Fruit fly (Drosophila melanogaster) whole organism, embryonic: ENCODE data around the gene ClC-a.

ENCODE experiments used
- Adf1 ChIP-seq: fragments of 200-800 bp; sonication (Bioruptor generic); IDR thresholded peaks from 2 replicates; pipeline ENCODE4 v1.3.6; 2022; ENCODE audit warnings: missing biosample characterization, missing genetic modification characterization
- BEAF-32 ChIP-seq: fragments of 200-800 bp; sonication (Bioruptor generic); optimal IDR thresholded peaks from 3 replicates; lab custom pipeline; 2017; ENCODE audit warnings: missing biosample characterization, missing genetic modification characterization, mild to moderate bottlenecking, moderate library complexity, missing genetic modification reagents
- C15 ChIP-seq: fragments of 200-800 bp; sonication (Bioruptor generic); IDR thresholded peaks from 3 replicates; pipeline ENCODE4 v1.3.6; 2022; ENCODE audit warnings: missing biosample characterization, missing genetic modification characterization
- CG10209 ChIP-seq: fragments of 200-800 bp; sonication (Bioruptor generic); optimal IDR thresholded peaks from 3 replicates; lab custom pipeline; 2017; ENCODE audit warnings: missing biosample characterization, mild to moderate bottlenecking, missing genetic modification characterization, missing genetic modification reagents
- CG10274 ChIP-seq: fragments of 200-800 bp; sonication (Bioruptor generic); optimal IDR thresholded peaks from 3 replicates; lab custom pipeline; 2017; ENCODE audit warnings: missing biosample characterization, mild to moderate bottlenecking, missing genetic modification characterization
- CG11695 ChIP-seq: fragments of 200-800 bp; sonication (Bioruptor generic); IDR thresholded peaks from 3 replicates; pipeline ENCODE4 v1.3.6; 2022; ENCODE audit warnings: missing biosample characterization, missing genetic modification characterization
- CG13296 ChIP-seq: fragments of 200-800 bp; sonication (Bioruptor generic); optimal IDR thresholded peaks from 3 replicates; lab custom pipeline; 2018; ENCODE audit warnings: missing biosample characterization, mild to moderate bottlenecking, missing genetic modification characterization
- CG13624 ChIP-seq: fragments of 200-800 bp; sonication (Bioruptor generic); optimal IDR thresholded peaks from 2 replicates; lab custom pipeline; 2016; ENCODE audit warnings: missing biosample characterization, missing genetic modification characterization
- CG14710 ChIP-seq: fragments of 200-800 bp; sonication (Bioruptor generic); optimal IDR thresholded peaks from 3 replicates; lab custom pipeline; 2019; ENCODE audit warnings: missing biosample characterization, mild to moderate bottlenecking, missing genetic modification characterization, moderate library complexity
- CG15269 ChIP-seq: fragments of 200-800 bp; sonication (Bioruptor generic); optimal IDR thresholded peaks from 2 replicates; lab custom pipeline; 2018; ENCODE audit warnings: missing biosample characterization, mild to moderate bottlenecking, missing genetic modification characterization, moderate library complexity
- CG15514 ChIP-seq: fragments of 200-800 bp; sonication (Bioruptor generic); optimal IDR thresholded peaks from 3 replicates; lab custom pipeline; 2017; ENCODE audit warnings: missing biosample characterization, missing genetic modification characterization, mild to moderate bottlenecking, moderate library complexity, missing genetic modification reagents
- CG15696 ChIP-seq: fragments of 200-800 bp; sonication (Bioruptor generic); optimal IDR thresholded peaks from 2 replicates; lab custom pipeline; 2019; ENCODE audit warnings: missing biosample characterization, mild to moderate bottlenecking, missing genetic modification characterization, moderate library complexity
- CG16813 ChIP-seq: fragments of 200-800 bp; sonication (Bioruptor generic); IDR thresholded peaks from 3 replicates; pipeline ENCODE4 v1.3.6; 2022; ENCODE audit warnings: missing biosample characterization, missing genetic modification characterization; ENCODE audit not compliant: partially characterized antibody
- CG18011 ChIP-seq: fragments of 200-800 bp; sonication (Bioruptor generic); optimal IDR thresholded peaks from 2 replicates; lab custom pipeline; 2017; ENCODE audit warnings: missing biosample characterization, missing genetic modification characterization, mild to moderate bottlenecking, moderate library complexity, missing genotype
- CG2678 ChIP-seq: fragments of 200-800 bp; sonication (Bioruptor generic); optimal IDR thresholded peaks from 3 replicates; lab custom pipeline; 2019; ENCODE audit warnings: missing biosample characterization, mild to moderate bottlenecking, missing genetic modification characterization, moderate library complexity
- CG30403 ChIP-seq: fragments of 200-800 bp; sonication (Bioruptor generic); optimal IDR thresholded peaks from 3 replicates; lab custom pipeline; 2016; ENCODE audit warnings: missing biosample characterization, missing genetic modification characterization
- CG34224 ChIP-seq: fragments of 200-800 bp; sonication (Bioruptor generic); IDR thresholded peaks from 3 replicates; pipeline ENCODE4 v1.3.6; 2022; ENCODE audit warnings: missing biosample characterization, missing genetic modification characterization; ENCODE audit not compliant: partially characterized antibody
- CG34422 ChIP-seq: fragments of 200-800 bp; sonication (Bioruptor generic); IDR thresholded peaks from 3 replicates; pipeline ENCODE4 v1.3.6; 2022; ENCODE audit warnings: missing biosample characterization, missing genetic modification characterization
- CG4360 ChIP-seq: fragments of 200-800 bp; sonication (Bioruptor generic); IDR thresholded peaks from 2 replicates; pipeline ENCODE4 v1.3.6; 2022; ENCODE audit warnings: missing biosample characterization, missing genetic modification characterization
- CG43689 ChIP-seq: fragments of 200-800 bp; sonication (Bioruptor generic); IDR thresholded peaks from 2 replicates; pipeline ENCODE4 v1.3.6; 2022; ENCODE audit warnings: missing biosample characterization, missing genetic modification characterization
- CG4707 ChIP-seq: fragments of 200-800 bp; sonication (Bioruptor generic); optimal IDR thresholded peaks from 2 replicates; lab custom pipeline; 2018; ENCODE audit warnings: missing biosample characterization, mild to moderate bottlenecking, missing genetic modification characterization, moderate library complexity
- CG6854 ChIP-seq: fragments of 200-800 bp; sonication (Bioruptor generic); optimal IDR thresholded peaks from 3 replicates; lab custom pipeline; 2017; ENCODE audit warnings: missing biosample characterization, mild to moderate bottlenecking, missing genetic modification characterization
- CG7839 ChIP-seq: fragments of 200-800 bp; sonication (Bioruptor generic); optimal IDR thresholded peaks from 3 replicates; lab custom pipeline; 2018; ENCODE audit warnings: missing biosample characterization, mild to moderate bottlenecking, missing genetic modification characterization, moderate library complexity
- CG9609 ChIP-seq: fragments of 200-800 bp; sonication (Bioruptor generic); optimal IDR thresholded peaks from 3 replicates; lab custom pipeline; 2016; ENCODE audit warnings: missing biosample characterization, missing genetic modification characterization
- CG9817 ChIP-seq: fragments of 200-800 bp; sonication (Bioruptor generic); optimal IDR thresholded peaks from 2 replicates; lab custom pipeline; 2018; ENCODE audit warnings: missing biosample characterization, mild to moderate bottlenecking, missing genetic modification characterization, moderate library complexity
- Ets97D ChIP-seq: fragments of 200-800 bp; sonication (Bioruptor generic); optimal IDR thresholded peaks from 3 replicates; lab custom pipeline; 2016; ENCODE audit warnings: missing biosample characterization, missing genetic modification characterization
- Fer1 ChIP-seq: fragments of 200-800 bp; sonication (Bioruptor generic); optimal IDR thresholded peaks from 2 replicates; lab custom pipeline; 2017; ENCODE audit warnings: missing biosample characterization, mild to moderate bottlenecking, missing genetic modification characterization
- HHEX ChIP-seq: fragments of 200-800 bp; sonication (Bioruptor generic); optimal IDR thresholded peaks from 3 replicates; lab custom pipeline; 2017; ENCODE audit warnings: missing biosample characterization, mild to moderate bottlenecking, missing genetic modification characterization, missing genetic modification reagents
- Hr39 ChIP-seq: fragments of >200 bp; optimal IDR thresholded peaks from 2 replicates; lab custom pipeline; 2017
- Nf-YA ChIP-seq: fragments of 200-800 bp; sonication (Bioruptor generic); IDR thresholded peaks from 2 replicates; pipeline ENCODE4 v1.3.6; 2022; ENCODE audit warnings: missing biosample characterization, missing genetic modification characterization
- Ssrp ChIP-seq: fragments of 200-800 bp; sonication (Bioruptor generic); optimal IDR thresholded peaks from 2 replicates; lab custom pipeline; 2018; ENCODE audit warnings: missing biosample characterization, mild to moderate bottlenecking, missing genetic modification characterization, moderate library complexity
- Tbp ChIP-seq: fragments of >200 bp; optimal IDR thresholded peaks from 2 replicates; lab custom pipeline; 2018; ENCODE audit warnings: missing biosample characterization, missing genetic modification characterization
- chn ChIP-seq: fragments of 200-800 bp; sonication (Bioruptor generic); optimal IDR thresholded peaks from 2 replicates; lab custom pipeline; 2016; ENCODE audit warnings: missing biosample characterization, missing genetic modification characterization
- da ChIP-seq: fragments of 200-800 bp; sonication (Bioruptor generic); optimal IDR thresholded peaks from 2 replicates; lab custom pipeline; 2016; ENCODE audit warnings: missing biosample characterization, missing genetic modification characterization
- dmrt11E ChIP-seq: fragments of 200-800 bp; sonication (Bioruptor generic); optimal IDR thresholded peaks from 3 replicates; lab custom pipeline; 2018; ENCODE audit warnings: missing biosample characterization, mild to moderate bottlenecking, missing genetic modification characterization, moderate library complexity
- grn ChIP-seq: fragments of 200-800 bp; sonication (Bioruptor generic); optimal IDR thresholded peaks from 3 replicates; lab custom pipeline; 2017; ENCODE audit warnings: missing biosample characterization, missing genetic modification characterization
- gro ChIP-seq: fragments of 200-800 bp; sonication (Bioruptor generic); optimal IDR thresholded peaks from 2 replicates; lab custom pipeline; 2016; ENCODE audit warnings: missing biosample characterization, missing genetic modification characterization
- gsb ChIP-seq: fragments of 200-800 bp; sonication (Bioruptor generic); IDR thresholded peaks from 2 replicates; pipeline ENCODE4 v1.3.6; 2022; ENCODE audit warnings: missing biosample characterization, missing genetic modification characterization
- h ChIP-seq: fragments of >200 bp; optimal IDR thresholded peaks from 2 replicates; lab custom pipeline; 2017
- ham ChIP-seq: fragments of 200-800 bp; sonication (Bioruptor generic); IDR thresholded peaks from 2 replicates; pipeline ENCODE4 v1.3.6; 2022; ENCODE audit warnings: missing biosample characterization, missing genetic modification characterization
- hbn ChIP-seq: fragments of 200-800 bp; sonication (Bioruptor generic); IDR thresholded peaks from 2 replicates; pipeline ENCODE4 v1.3.6; 2022; ENCODE audit warnings: missing biosample characterization, missing genetic modification characterization; ENCODE audit not compliant: partially characterized antibody
- nau ChIP-seq: fragments of 200-800 bp; sonication (Bioruptor generic); optimal IDR thresholded peaks from 3 replicates; lab custom pipeline; 2017; ENCODE audit warnings: missing biosample characterization, mild to moderate bottlenecking, missing genetic modification characterization, missing genetic modification reagents
- nom ChIP-seq: fragments of 200-800 bp; sonication (Bioruptor generic); optimal IDR thresholded peaks from 2 replicates; lab custom pipeline; 2017; ENCODE audit warnings: missing biosample characterization, missing genetic modification characterization, mild to moderate bottlenecking, moderate library complexity, missing genetic modification reagents
- onecut ChIP-seq: fragments of 200-800 bp; sonication (Bioruptor generic); IDR thresholded peaks from 2 replicates; pipeline ENCODE4 v1.3.6; 2022; ENCODE audit warnings: missing biosample characterization, missing genetic modification characterization
- pan ChIP-seq, 4 experiments: fragments of >200 bp in 3 of 4; fragments of 200-800 bp in 1 of 4; sonication (Bioruptor generic) in 1 of 4; optimal IDR thresholded peaks in 3 of 4; IDR thresholded peaks in 1 of 4; 2 replicates each; pipeline versions ENCODE4 v1.3.6 to Lab custom; 2017 to 2022; ENCODE audit warnings: missing biosample characterization in 2 of 4, missing genetic modification characterization in 2 of 4, mixed read lengths in 1 of 4
- pfk ChIP-seq: fragments of 200-800 bp; sonication (Bioruptor generic); optimal IDR thresholded peaks from 2 replicates; lab custom pipeline; 2018; ENCODE audit warnings: missing biosample characterization, mild to moderate bottlenecking, missing genetic modification characterization, moderate library complexity
- pros ChIP-seq: fragments of 200-800 bp; sonication (Bioruptor generic); optimal IDR thresholded peaks from 3 replicates; lab custom pipeline; 2019; ENCODE audit warnings: missing biosample characterization, mild to moderate bottlenecking, missing genetic modification characterization, moderate library complexity
- zen ChIP-seq: fragments of 200-800 bp; sonication (Bioruptor generic); optimal IDR thresholded peaks from 3 replicates; lab custom pipeline; 2018; ENCODE audit warnings: missing biosample characterization, mild to moderate bottlenecking, missing genetic modification characterization, moderate library complexity

Gene ClC-a

dm6 chr3R:11849378-11850249 lies 36.6 kb upstream of the ClC-a start:
- TF ChIP-seq Adf1 = no peak
- peak; percentile 40 for TF ChIP-seq pros (GFP tag; lab: Kevin White, UChicago)
- no peak for TF ChIP-seq pan (optimal IDR thresholded peaks at IDR 0.05; lab: Kevin White, UChicago)
- TF ChIP-seq pan (GFP tag; optimal IDR thresholded peaks at IDR 0.05 in 1 of 2, IDR thresholded peaks at IDR 0.05 in 1 of 2) = peak in 1 of 2 experiments; percentile 88
- no peak for TF ChIP-seq CG13296 (GFP tag; lab: Kevin White, UChicago)
- no peak for TF ChIP-seq pfk
- TF ChIP-seq onecut (GFP tag; lab: Robert Waterston, UW) = peak; percentile 88
- no peak for TF ChIP-seq h (lab: Kevin White, UChicago)
- TF ChIP-seq BEAF-32 (GFP tag; lab: Kevin White, UChicago) = no peak
- TF ChIP-seq CG16813 (GFP tag; lab: Robert Waterston, UW) = no peak
- peak; percentile 78 for TF ChIP-seq CG4360 (GFP tag; lab: Robert Waterston, UW)
- TF ChIP-seq nau (GFP tag; lab: Kevin White, UChicago) = peak; percentile 88
- no peak for TF ChIP-seq C15 (GFP tag; lab: Robert Waterston, UW)
- peak; percentile 69 for TF ChIP-seq CG15269
- no peak for TF ChIP-seq Tbp (GFP tag; lab: Kevin White, UChicago)
- TF ChIP-seq grn (GFP tag; lab: Kevin White, UChicago) = peak; percentile 31
- TF ChIP-seq Ets97D = peak; percentile 74
- peak; percentile 85 for TF ChIP-seq dmrt11E (tag; lab: Kevin White, UChicago)
- TF ChIP-seq zen (tag; lab: Kevin White, UChicago) = peak; percentile 66
- peak; percentile 93 for TF ChIP-seq chn (GFP tag; lab: Kevin White, UChicago)
- TF ChIP-seq CG15696 (tag; lab: Kevin White, UChicago) = peak; percentile 38
- TF ChIP-seq CG6854 (GFP tag; lab: Kevin White, UChicago) = peak; percentile 40
- TF ChIP-seq CG15514 = peak; percentile 17
- peak; percentile 34 for TF ChIP-seq Fer1 (GFP tag; lab: Kevin White, UChicago)
- TF ChIP-seq CG34224 (GFP tag; lab: Robert Waterston, UW) = no peak
- TF ChIP-seq CG7839 = peak; percentile 92
- TF ChIP-seq CG9817 (tag; lab: Kevin White, UChicago) = peak; percentile 66
- TF ChIP-seq CG10274 (GFP tag; lab: Kevin White, UChicago) = peak; percentile 49
- TF ChIP-seq CG18011 (GFP tag; lab: Kevin White, UChicago) = peak; percentile 25
- no peak for TF ChIP-seq Hr39 (lab: Kevin White, UChicago)
- TF ChIP-seq da (GFP tag; lab: Kevin White, UChicago) = peak; percentile 85
- TF ChIP-seq HHEX (GFP tag; lab: Kevin White, UChicago) = peak; percentile 89
- peak; percentile 68; the same call in 1 of the 2 replicates for TF ChIP-seq CG43689 (GFP tag; lab: Robert Waterston, UW)
- TF ChIP-seq CG14710 (tag; lab: Kevin White, UChicago) = peak; percentile 90
- TF ChIP-seq CG10209 (GFP tag; lab: Kevin White, UChicago) = peak; percentile 84
- TF ChIP-seq CG4707 (GFP tag; lab: Kevin White, UChicago) = peak; percentile 91
- TF ChIP-seq nom (GFP tag; lab: Kevin White, UChicago) = peak; percentile 14
- TF ChIP-seq gsb (GFP tag; lab: Robert Waterston, UW) = no peak
- no peak for TF ChIP-seq gro
- peak; percentile 52 for TF ChIP-seq CG13624 (GFP tag; lab: Kevin White, UChicago)
- TF ChIP-seq CG9609 (GFP tag; lab: Kevin White, UChicago) = peak; percentile 84
- no peak for TF ChIP-seq ham (GFP tag; lab: Robert Waterston, UW)
- peak; percentile 93 for TF ChIP-seq Ssrp
- peak; percentile 93 for TF ChIP-seq CG2678 (tag; lab: Kevin White, UChicago)
- TF ChIP-seq CG30403 = peak; percentile 88
- peak; percentile 80 for TF ChIP-seq Nf-YA (GFP tag; lab: Robert Waterston, UW)
- TF ChIP-seq CG11695 (GFP tag; lab: Robert Waterston, UW) = peak; percentile 74; the same call in 2 of the 3 replicates
- peak; percentile 90; the same call in 2 of the 3 replicates for TF ChIP-seq CG34422
- no peak for TF ChIP-seq hbn (GFP tag; lab: Robert Waterston, UW)
